Worm (Caenorhabditis elegans) whole organism, L4 larva: Measurements from ENCODE around the gene C18G1.9.

Source experiments
- D1046.2 ChIP-seq: fragments of 200-800 bp; sonication (Bioruptor generic); IDR thresholded peaks from 2 replicates; pipeline ENCODE4 v1.3.6; 2022; ENCODE audit warnings: missing genetic modification characterization, missing compliant biosample characterization
- F26F4.8 ChIP-seq: fragments of 200-800 bp; sonication (Bioruptor generic); conservative IDR thresholded peaks from 2 replicates; pipeline ENCODE4 v1.3.6; 2022; ENCODE audit warnings: missing genetic modification characterization, missing compliant biosample characterization
- F37D6.2 ChIP-seq: sonication (generic microtip); optimal IDR thresholded peaks from 2 replicates; lab custom pipeline; 2016; ENCODE audit warnings: mild to moderate bottlenecking, missing genetic modification characterization, missing compliant biosample characterization
- F44E2.7 ChIP-seq: fragments of 200-800 bp; sonication (Bioruptor generic); IDR thresholded peaks from 2 replicates; pipeline ENCODE4 v2.1.2; 2022; ENCODE audit warnings: missing genetic modification characterization, missing compliant biosample characterization
- ZK337.2 ChIP-seq: fragments of 200-800 bp; sonication (Bioruptor generic); IDR thresholded peaks from 2 replicates; pipeline ENCODE4 v1.3.6; 2022; ENCODE audit warnings: missing genetic modification reagents, missing genetic modification characterization, missing compliant biosample characterization
- aha-1 ChIP-seq: fragments of 150-350 bp; peaks from one replicate; lab custom pipeline; 2014; ENCODE audit warnings: missing biosample characterization, missing genetic modification characterization
- aly-2 ChIP-seq: sonication (generic microtip); optimal IDR thresholded peaks from 2 replicates; lab custom pipeline; 2018; ENCODE audit warnings: missing biosample characterization, missing genetic modification characterization
- arid-1 ChIP-seq: fragments of 200-800 bp; sonication (Bioruptor generic); conservative IDR thresholded peaks from 2 replicates; pipeline ENCODE4 v1.3.6; 2022; ENCODE audit warnings: missing genetic modification reagents, missing genetic modification characterization, missing compliant biosample characterization
- ceh-44 ChIP-seq: fragments of 200-800 bp; sonication (Bioruptor generic); IDR thresholded peaks from 2 replicates; pipeline ENCODE4 v1.3.6; 2022; ENCODE audit warnings: missing genetic modification reagents, missing genetic modification characterization, missing compliant biosample characterization
- ceh-82 ChIP-seq: sonication (generic microtip); optimal IDR thresholded peaks from 2 replicates; lab custom pipeline; 2017; ENCODE audit warnings: missing biosample characterization, missing genetic modification characterization
- cey-2 ChIP-seq: sonication (generic microtip); optimal IDR thresholded peaks from 3 replicates; lab custom pipeline; 2017; ENCODE audit warnings: missing genetic modification characterization, mild to moderate bottlenecking, missing compliant biosample characterization, antibody characterized with exemption, borderline replicate concordance; ENCODE audit not compliant: insufficient read depth
- daf-16 ChIP-seq, 3 experiments: sonication (generic microtip); optimal IDR thresholded peaks; 2 replicates each; lab custom pipeline; 2016 to 2017; ENCODE audit warnings: missing genetic modification characterization in 3 of 3, missing genetic modification reagents in 3 of 3, mild to moderate bottlenecking in 2 of 3, missing compliant biosample characterization in 2 of 3, missing biosample characterization in 1 of 3, moderate library complexity in 1 of 3
- daf-8 ChIP-seq: fragments of 200-800 bp; sonication (Bioruptor generic); IDR thresholded peaks from 2 replicates; pipeline ENCODE4 v1.3.6; 2022; ENCODE audit warnings: missing genetic modification characterization, missing compliant biosample characterization
- dmd-6 ChIP-seq: fragments of 200-800 bp; sonication (Bioruptor generic); IDR thresholded peaks from 2 replicates; pipeline ENCODE4 v1.3.6; 2022; ENCODE audit warnings: missing genetic modification reagents, missing genetic modification characterization, missing compliant biosample characterization
- dmd-8 ChIP-seq: fragments of 200-800 bp; sonication (Bioruptor generic); IDR thresholded peaks from 2 replicates; pipeline ENCODE4 v1.3.6; 2022; ENCODE audit warnings: missing genetic modification characterization, missing compliant biosample characterization
- duxl-1 ChIP-seq: sonication (generic microtip); optimal IDR thresholded peaks from 2 replicates; lab custom pipeline; 2016; ENCODE audit warnings: mild to moderate bottlenecking, missing genetic modification characterization, moderate library complexity, missing compliant biosample characterization; ENCODE audit not compliant: poor library complexity
- dve-1 ChIP-seq: sonication (generic microtip); optimal IDR thresholded peaks from 2 replicates; lab custom pipeline; 2017; ENCODE audit warnings: antibody characterized with exemption, mild to moderate bottlenecking, missing genetic modification characterization, missing compliant biosample characterization; ENCODE audit not compliant: insufficient read depth
- fos-1 ChIP-seq: fragments of 150-350 bp; optimal IDR thresholded peaks from 2 replicates; lab custom pipeline; 2014; ENCODE audit warnings: missing biosample characterization, missing genetic modification characterization
- hlh-11 ChIP-seq: fragments of 200-800 bp; sonication (Bioruptor generic); optimal IDR thresholded peaks from 2 replicates; lab custom pipeline; 2018; ENCODE audit warnings: mild to moderate bottlenecking, missing genetic modification characterization, missing compliant biosample characterization
- lin-29 ChIP-seq: fragments of 200-800 bp; sonication (Bioruptor generic); IDR thresholded peaks from 2 replicates; pipeline ENCODE4 v1.3.6; 2022; ENCODE audit warnings: missing genetic modification reagents, missing genetic modification characterization, missing compliant biosample characterization
- lir-3 ChIP-seq: sonication (generic microtip); optimal IDR thresholded peaks from 2 replicates; lab custom pipeline; 2016; ENCODE audit warnings: mild to moderate bottlenecking, missing genetic modification characterization, missing compliant biosample characterization
- lsy-2 ChIP-seq, 2 experiments: fragments of 150-350 bp in 1 of 2; sonication (generic microtip) in 1 of 2; optimal IDR thresholded peaks; 2 replicates each; lab custom pipeline; 2014 to 2017; ENCODE audit warnings: missing biosample characterization in 2 of 2, missing genetic modification characterization in 2 of 2
- mdl-1 ChIP-seq, 2 experiments: fragments of 150-350 bp in 1 of 2; sonication (generic microtip) in 1 of 2; optimal IDR thresholded peaks; 2 replicates each; lab custom pipeline; 2014 to 2017; ENCODE audit warnings: missing biosample characterization in 2 of 2, missing genetic modification characterization in 2 of 2
- mxl-3 ChIP-seq: fragments of 200-800 bp; sonication (Bioruptor generic); optimal IDR thresholded peaks from 2 replicates; lab custom pipeline; 2018; ENCODE audit warnings: mild to moderate bottlenecking, missing genetic modification characterization, missing compliant biosample characterization
- nhr-102 ChIP-seq: sonication (generic microtip); optimal IDR thresholded peaks from 2 replicates; lab custom pipeline; 2016; ENCODE audit warnings: mild to moderate bottlenecking, missing genetic modification characterization, moderate library complexity, missing compliant biosample characterization
- nhr-237 ChIP-seq: sonication (generic microtip); optimal IDR thresholded peaks from 2 replicates; lab custom pipeline; 2017; ENCODE audit warnings: missing biosample characterization, missing genetic modification characterization
- nhr-25 ChIP-seq: sonication (generic microtip); optimal IDR thresholded peaks from 2 replicates; lab custom pipeline; 2017; ENCODE audit warnings: missing genetic modification characterization, mild to moderate bottlenecking, missing compliant biosample characterization, antibody characterized with exemption, moderate library complexity, borderline replicate concordance; ENCODE audit not compliant: insufficient read depth
- nhr-28 ChIP-seq: fragments of 150-350 bp; optimal IDR thresholded peaks from 2 replicates; lab custom pipeline; 2014; ENCODE audit warnings: missing biosample characterization, missing genetic modification characterization
- nhr-6 ChIP-seq: fragments of 150-350 bp; optimal IDR thresholded peaks from 2 replicates; lab custom pipeline; 2014; ENCODE audit warnings: missing biosample characterization, missing genetic modification characterization
- pha-4 ChIP-seq, 2 experiments: fragments of 150-350 bp in 1 of 2; fragments of 200-800 bp in 1 of 2; sonication (Bioruptor generic) in 1 of 2; IDR thresholded peaks in 1 of 2; optimal IDR thresholded peaks in 1 of 2; 2 replicates each; pipeline versions ENCODE4 v1.3.6 to Lab custom; 2014 to 2022; ENCODE audit warnings: missing genetic modification characterization in 2 of 2, missing genetic modification reagents in 2 of 2, missing biosample characterization in 1 of 2, missing compliant biosample characterization in 1 of 2
- pqm-1 ChIP-seq: sonication (generic microtip); optimal IDR thresholded peaks from 2 replicates; lab custom pipeline; 2017; ENCODE audit warnings: missing biosample characterization, missing genetic modification characterization
- sdz-12 ChIP-seq: fragments of 200-800 bp; sonication (Bioruptor generic); optimal IDR thresholded peaks from 2 replicates; lab custom pipeline; 2018; ENCODE audit warnings: mild to moderate bottlenecking, missing genetic modification characterization, missing compliant biosample characterization
- tag-97 ChIP-seq: fragments of 200-800 bp; sonication (Bioruptor generic); IDR thresholded peaks from 2 replicates; pipeline ENCODE4 v1.3.6; 2022; ENCODE audit warnings: missing genetic modification characterization, missing compliant biosample characterization
- tra-1 ChIP-seq: fragments of 200-800 bp; sonication (Bioruptor generic); IDR thresholded peaks from 2 replicates; pipeline ENCODE4 v1.3.6; 2022; ENCODE audit warnings: missing genetic modification reagents, missing genetic modification characterization, missing compliant biosample characterization
- unc-62 ChIP-seq, 3 experiments: fragments of 150-350 bp in 1 of 3; sonication (generic microtip); optimal IDR thresholded peaks in 2 of 3; peaks in 1 of 3; 1 replicate in 1 of 3; 2 replicates in 2 of 3; lab custom pipeline; 2014 to 2017; ENCODE audit warnings: missing biosample characterization in 3 of 3, missing genetic modification characterization in 3 of 3, missing genetic modification reagents in 3 of 3, missing genotype in 1 of 3
- zag-1 ChIP-seq: fragments of 150-350 bp; optimal IDR thresholded peaks from 2 replicates; lab custom pipeline; 2014; ENCODE audit warnings: missing biosample characterization, missing genetic modification characterization
- zip-2 ChIP-seq: fragments of 150-350 bp; optimal IDR thresholded peaks from 2 replicates; lab custom pipeline; 2014; ENCODE audit warnings: missing biosample characterization, missing genetic modification characterization
- ztf-7 ChIP-seq: fragments of 150-350 bp; optimal IDR thresholded peaks from 2 replicates; lab custom pipeline; 2014; ENCODE audit warnings: missing biosample characterization, missing genetic modification characterization

The C18G1.9 gene

DNA sequence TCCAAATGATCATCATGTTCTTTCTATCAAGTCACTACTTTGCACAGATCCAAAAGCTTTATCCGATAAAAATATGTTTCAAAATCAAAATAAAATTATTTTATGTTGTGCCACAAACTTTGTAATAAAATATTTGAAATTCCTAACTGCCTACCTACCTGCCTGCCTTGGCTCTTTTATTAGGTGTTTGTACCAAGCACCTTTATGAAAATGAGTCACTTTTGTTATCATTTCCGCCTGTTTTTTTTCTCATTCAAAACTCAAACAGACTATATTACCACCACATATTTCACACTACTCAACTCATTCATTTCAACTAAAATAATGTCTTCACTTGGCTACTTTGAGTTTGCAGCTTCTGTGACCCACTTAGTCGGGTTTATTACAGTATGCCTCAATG, 45.1 kb downstream of the C18G1.9 start, which contains the start of gene F39G3.4:
Gene F39G3.4 (plus strand): TSS at position 301 of the 400 bp plus-strand sequence.
- peak; percentile 30 for TF ChIP-seq aha-1 (tag; lab: Kevin White, UChicago)
- no peak for TF ChIP-seq nhr-25 (tag; lab: Kevin White, UChicago)

DNA sequence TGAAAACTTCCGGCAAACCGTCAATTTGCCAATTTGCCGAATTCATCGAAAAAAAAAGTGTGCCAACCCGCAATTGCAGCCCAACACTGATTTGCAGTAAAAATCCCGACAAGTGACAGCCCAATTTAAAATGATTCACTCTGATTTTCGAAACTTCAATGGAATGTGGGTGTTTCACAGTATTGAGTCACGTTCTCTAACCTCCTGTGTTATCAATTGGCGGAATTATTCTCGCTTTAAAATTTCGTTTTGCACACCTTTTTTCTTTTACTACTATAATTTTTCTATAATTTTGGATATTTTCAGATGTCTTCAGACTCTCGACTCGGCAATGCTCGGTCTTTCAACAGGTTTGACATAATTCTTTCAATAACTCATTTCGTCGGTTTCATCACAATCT, 47.2 kb downstream of the C18G1.9 start, which contains the start of gene F39G3.5:
Gene F39G3.5 (plus strand): TSS at position 301 of the 400 bp plus-strand sequence.
- no peak for TF ChIP-seq daf-8 (GFP tag; lab: Robert Waterston, UW)
- no peak for TF ChIP-seq lsy-2 (tag; optimal IDR thresholded peaks at IDR 0.05; lab: Kevin White, UChicago)
- no peak for TF ChIP-seq ceh-82 (tag; lab: Kevin White, UChicago)
- no peak for TF ChIP-seq zag-1 (tag; lab: Kevin White, UChicago)
- no peak for TF ChIP-seq fos-1 (tag; lab: Kevin White, UChicago)
- no peak for TF ChIP-seq cey-2
- no peak for TF ChIP-seq lin-29 (GFP tag; lab: Robert Waterston, UW)
- TF ChIP-seq aly-2 (tag; lab: Kevin White, UChicago) = no peak
- no peak for TF ChIP-seq tra-1 (GFP tag; lab: Robert Waterston, UW)
- no peak for TF ChIP-seq D1046.2
- no peak for TF ChIP-seq F26F4.8 (GFP tag; lab: Robert Waterston, UW)
- TF ChIP-seq tag-97 (GFP tag; lab: Robert Waterston, UW) = no peak
- no peak for TF ChIP-seq ZK337.2
- no peak for TF ChIP-seq duxl-1 (tag; lab: Kevin White, UChicago)
- no peak for TF ChIP-seq F37D6.2 (tag; lab: Kevin White, UChicago)
- no peak for TF ChIP-seq daf-16 (GFP tag; optimal IDR thresholded peaks at IDR 0.05; lab: Kevin White, UChicago)
- TF ChIP-seq daf-16 (tag; optimal IDR thresholded peaks at IDR 0.05; lab: Kevin White, UChicago) = no peak
- TF ChIP-seq F44E2.7 (GFP tag; lab: Robert Waterston, UW) = no peak
- no peak for TF ChIP-seq ztf-7 (tag; lab: Kevin White, UChicago)

DNA sequence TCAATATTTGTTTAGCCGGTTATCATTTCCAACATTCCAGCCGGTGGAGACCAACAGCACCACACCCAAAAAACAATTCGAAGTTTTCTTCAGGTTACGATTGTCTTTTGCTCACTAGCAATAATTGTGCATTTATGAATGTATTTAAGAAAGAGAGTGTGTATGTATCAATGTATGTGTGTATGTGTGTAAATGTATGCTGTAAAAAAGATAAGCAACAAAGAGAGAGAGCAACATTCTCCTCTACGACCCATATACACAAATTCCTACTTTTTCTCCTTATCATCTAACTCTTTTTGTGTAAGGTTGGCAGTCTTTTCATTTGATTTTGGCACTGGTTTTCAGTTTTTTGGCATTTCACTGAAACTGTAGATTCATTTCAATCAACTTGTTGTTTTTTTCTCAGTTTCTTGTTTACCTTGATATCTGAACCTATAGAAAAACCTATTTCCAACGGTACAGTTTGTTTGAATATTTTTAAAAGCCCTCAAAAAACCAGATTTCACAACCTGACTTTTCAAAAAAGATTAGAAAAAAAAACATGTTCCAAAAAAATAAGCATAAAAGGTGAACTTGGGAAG, 48.6 kb downstream of the C18G1.9 start:
- TF ChIP-seq F37D6.2 (tag; lab: Kevin White, UChicago) (no peak), unc-62 (GFP tag; optimal IDR thresholded peaks at IDR 0.05 in 1 of 2; lab: Kevin White, UChicago) (peak in 1 of 2 experiments; percentile 97), unc-62 (tag; optimal IDR thresholded peaks at IDR 0.05; lab: Kevin White, UChicago) (no peak), pha-4 (GFP tag; IDR thresholded peaks at IDR 0.05; lab: Robert Waterston, UW) (no peak), pha-4 (tag; optimal IDR thresholded peaks at IDR 0.05; lab: Kevin White, UChicago) (no peak), dmd-6 (GFP tag; lab: Robert Waterston, UW) (peak; percentile 47), daf-16 (GFP tag; optimal IDR thresholded peaks at IDR 0.05; lab: Kevin White, UChicago) (no peak), daf-16 (tag; optimal IDR thresholded peaks at IDR 0.05; lab: Kevin White, UChicago) (peak; percentile 79), pqm-1 (tag; lab: Kevin White, UChicago) (peak; percentile 97), lir-3 (no peak), zip-2 (tag; lab: Kevin White, UChicago) (no peak), F26F4.8 (GFP tag; lab: Robert Waterston, UW) (no peak), dve-1 (peak; percentile 21), D1046.2 (no peak), dmd-8 (no peak), ZK337.2 (no peak), sdz-12 (GFP tag; lab: Kevin White, UChicago) (no peak), nhr-6 (tag; lab: Kevin White, UChicago) (peak; percentile 2), tra-1 (GFP tag; lab: Robert Waterston, UW) (no peak), hlh-11 (tag; lab: Kevin White, UChicago) (peak; percentile 50), nhr-28 (tag; lab: Kevin White, UChicago) (peak; percentile 88)

DNA sequence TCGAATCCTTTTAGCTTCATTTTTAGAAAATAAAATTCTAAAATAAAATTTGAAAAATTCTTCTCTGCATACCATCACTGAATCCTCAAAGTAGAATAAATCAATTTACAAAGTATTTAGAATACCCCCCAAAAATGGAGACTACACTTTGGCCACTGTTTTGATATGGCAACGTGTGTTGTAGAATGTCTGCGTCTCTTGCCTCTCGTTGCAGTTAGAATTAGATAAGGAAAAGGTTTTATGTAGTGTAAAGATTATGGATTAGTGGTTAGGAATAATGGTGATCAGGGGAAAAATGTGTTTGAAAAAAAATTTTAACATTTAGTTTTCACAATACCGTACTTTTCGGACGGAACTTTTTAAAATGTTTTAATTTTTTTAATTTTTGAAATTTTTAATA, 49.6 kb downstream of the C18G1.9 start, which contains the start of gene prx-6:
Gene prx-6 (minus strand): TSS at position 129 of the 400 bp plus-strand sequence.
- TF ChIP-seq mdl-1 (tag; optimal IDR thresholded peaks at IDR 0.05; lab: Kevin White, UChicago) (peak in 1 of 2 experiments; percentile 29), arid-1 (no peak), ceh-44 (GFP tag; lab: Robert Waterston, UW) (no peak), nhr-237 (tag; lab: Kevin White, UChicago) (no peak), aha-1 (tag; lab: Kevin White, UChicago) (peak; percentile 61), dmd-6 (GFP tag; lab: Robert Waterston, UW) (peak; percentile 50), nhr-28 (tag; lab: Kevin White, UChicago) (peak; percentile 92), pqm-1 (tag; lab: Kevin White, UChicago) (peak; percentile 56), mxl-3 (peak; percentile 30), dve-1 (peak; percentile 75), nhr-102 (tag; lab: Kevin White, UChicago) (no peak), daf-16 (GFP tag; optimal IDR thresholded peaks at IDR 0.05; lab: Kevin White, UChicago) (no peak), daf-16 (tag; optimal IDR thresholded peaks at IDR 0.05; lab: Kevin White, UChicago) (peak; percentile 35)
- TF ChIP-seq, all 104 proteins: peak for 8
